Worm (Caenorhabditis elegans): ENCODE data around the gene sup-12.

DNA sequence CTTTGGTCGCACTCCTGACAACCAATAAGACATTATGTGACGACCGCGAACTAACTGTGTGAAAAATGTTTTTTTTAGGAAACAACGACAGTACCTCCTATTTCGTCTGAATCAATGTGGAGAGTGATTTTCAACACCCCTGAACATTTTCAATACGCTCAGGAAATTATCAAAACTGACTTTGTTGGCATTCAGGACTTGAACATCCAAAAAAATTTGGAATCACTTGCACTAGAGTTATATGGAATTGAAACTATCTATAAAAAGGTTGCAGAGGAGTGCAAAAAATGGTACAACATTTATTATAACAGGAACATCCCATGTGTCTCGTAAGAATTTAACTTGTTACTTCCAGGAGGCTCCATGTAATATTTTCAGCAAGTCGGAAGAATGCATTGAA, 13.8 kb downstream of the sup-12 start:
- TF ChIP-seq nhr-11 (tag; optimal IDR thresholded peaks at IDR 0.05) (no peak), lim-7 (GFP tag; IDR thresholded peaks at IDR 0.05) (no peak), Y48G9A.11 (GFP tag; IDR thresholded peaks at IDR 0.05) (no peak), attf-4 (tag; optimal IDR thresholded peaks at IDR 0.05) (no peak), nhr-237 (tag; optimal IDR thresholded peaks at IDR 0.05) (no peak), lir-3 (tag; optimal IDR thresholded peaks at IDR 0.05) (no peak), ama-1 (optimal IDR thresholded peaks at IDR 0.05) (no peak), lin-1 (GFP tag; IDR thresholded peaks at IDR 0.05) (no peak), ceh-32 (tag; optimal IDR thresholded peaks at IDR 0.05; ENCODE audit: poor library complexity) (no peak), duxl-1 (tag; optimal IDR thresholded peaks at IDR 0.05; ENCODE audit: poor library complexity) (no peak), zag-1 (tag; optimal IDR thresholded peaks at IDR 0.05) (no peak)
